Fruit fly (Drosophila melanogaster): ENCODE data around the gene ND-ASHI.
A peak's percentile ranks its signal among the peaks of the same experiment; 100 is the strongest.

Gene ND-ASHI

dm6 chrX:6673637-6674487 lies 5.1 kb downstream of the ND-ASHI start, which contains the start of the genes CG3198 and Mcm6:
Gene CG3198 (minus strand): TSS chrX:6673973.
Gene Mcm6 (plus strand): TSS chrX:6674387.
- TF ChIP-seq kay (GFP tag; ENCODE audit: borderline replicate concordance) (no peak), CG11617 (GFP tag; optimal IDR thresholded peaks at IDR 0.05) (peak; percentile 33)

DNA sequence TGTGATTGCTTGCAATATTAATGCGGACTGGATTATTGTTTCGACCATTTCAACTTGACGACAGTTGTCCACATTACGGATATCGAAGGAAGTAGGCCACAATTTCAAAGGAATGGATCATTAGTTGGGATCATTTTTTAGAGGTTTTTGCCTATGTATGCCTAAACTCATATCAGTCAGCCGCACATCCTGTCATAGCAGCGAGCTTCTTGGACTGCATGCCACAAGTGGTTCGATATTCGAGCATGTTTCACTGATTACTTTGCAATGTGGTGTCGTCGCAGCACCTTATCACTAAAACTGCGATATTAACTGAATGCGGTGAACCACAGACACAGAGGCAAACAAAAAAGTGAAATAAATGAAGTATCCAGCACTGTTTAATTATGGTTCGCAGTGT lies 14.9 kb downstream of the ND-ASHI start:
- no peak for TF ChIP-seq Hr96 (GFP tag; optimal IDR thresholded peaks at IDR 0.05)
- no peak for TF ChIP-seq CG7101 (tag; optimal IDR thresholded peaks at IDR 0.05)
- TF ChIP-seq bab1 (GFP tag; optimal IDR thresholded peaks at IDR 0.05): no peak
- peak; percentile 3 for TF ChIP-seq tj (GFP tag; optimal IDR thresholded peaks at IDR 0.05)
- TF ChIP-seq CG11617 (GFP tag; optimal IDR thresholded peaks at IDR 0.05): no peak

DNA sequence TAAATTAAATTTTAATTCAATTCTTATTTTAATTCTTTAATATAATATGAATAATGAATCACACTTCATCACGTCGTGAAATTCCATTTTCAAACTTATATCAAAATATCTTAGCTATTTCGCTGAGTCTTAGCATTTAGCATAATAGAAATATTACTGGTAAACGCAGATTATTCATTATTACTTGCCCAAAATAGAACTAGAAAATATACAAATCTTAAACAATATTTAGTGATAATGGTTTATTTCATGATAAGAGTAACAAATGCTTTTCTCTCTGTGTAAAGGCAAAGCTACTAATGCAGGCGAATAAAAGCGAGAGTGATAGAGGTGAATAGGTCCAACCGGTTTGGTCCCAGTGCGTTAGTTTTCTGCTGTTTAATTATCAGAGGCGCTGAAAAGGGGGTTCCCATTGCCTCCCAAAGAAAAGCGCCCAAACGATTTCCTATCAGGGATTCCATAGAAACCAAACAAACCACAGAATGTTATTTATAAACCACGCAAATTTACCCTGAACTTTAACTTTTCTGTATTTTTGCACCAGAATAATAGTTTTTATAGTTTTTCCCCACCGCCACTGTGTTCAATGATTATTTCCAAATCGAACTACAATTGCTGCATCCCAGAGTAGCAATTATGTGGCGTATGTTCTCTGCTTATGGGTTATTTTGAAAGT lies 15.9 kb downstream of the ND-ASHI start:
- no peak for TF ChIP-seq CG33017 (tag; optimal IDR thresholded peaks at IDR 0.05)
- no peak for TF ChIP-seq bab1 (GFP tag; optimal IDR thresholded peaks at IDR 0.05)
- TF ChIP-seq CG5204 (GFP tag; optimal IDR thresholded peaks at IDR 0.05): no peak
- no peak for TF ChIP-seq CG1620 (GFP tag; optimal IDR thresholded peaks at IDR 0.05)
- TF ChIP-seq Mnt (GFP tag; optimal IDR thresholded peaks at IDR 0.05): no peak
- no peak for TF ChIP-seq Clk (GFP tag; optimal IDR thresholded peaks at IDR 0.05)
- TF ChIP-seq pad (GFP tag; optimal IDR thresholded peaks at IDR 0.05): no peak
- no peak for TF ChIP-seq tj (GFP tag; optimal IDR thresholded peaks at IDR 0.05)
- no peak for TF ChIP-seq cic (GFP tag; optimal IDR thresholded peaks at IDR 0.05)
- no peak for TF ChIP-seq CG7101 (tag; optimal IDR thresholded peaks at IDR 0.05)

- TF ChIP-seq Clk (GFP tag; optimal IDR thresholded peaks at IDR 0.05): no peak
- peak; percentile 73 for TF ChIP-seq pad (GFP tag; optimal IDR thresholded peaks at IDR 0.05)
- TF ChIP-seq kay (GFP tag; ENCODE audit: borderline replicate concordance): peak; percentile 43
- peak; percentile 74 for TF ChIP-seq ovo (GFP tag; optimal IDR thresholded peaks at IDR 0.05)
- TF ChIP-seq CG1620 (GFP tag; optimal IDR thresholded peaks at IDR 0.05): no peak
These were observed 16.5 kb downstream of the ND-ASHI start for dm6 chrX:6662378-6662777.

dm6 chrX:6661880-6662279 lies 17.0 kb downstream of the ND-ASHI start:
- TF ChIP-seq Crg-1 (GFP tag; optimal IDR thresholded peaks at IDR 0.05): no peak
- TF ChIP-seq tj (GFP tag; optimal IDR thresholded peaks at IDR 0.05): peak; percentile 67

- TF ChIP-seq Mnt (GFP tag; optimal IDR thresholded peaks at IDR 0.05) (peak; percentile 63), CG11617 (GFP tag; optimal IDR thresholded peaks at IDR 0.05) (peak; percentile 22), CG7101 (tag; optimal IDR thresholded peaks at IDR 0.05) (peak; percentile 16), CG14711 (tag; optimal IDR thresholded peaks at IDR 0.05) (peak; percentile 27), Clk (GFP tag; optimal IDR thresholded peaks at IDR 0.05) (no peak), kay (GFP tag; ENCODE audit: borderline replicate concordance) (peak; percentile 69), cnc (optimal IDR thresholded peaks at IDR 0.05) (no peak), bab1 (GFP tag; optimal IDR thresholded peaks at IDR 0.05) (peak; percentile 34)
These were observed 17.5 kb downstream of the ND-ASHI start, which contains the start of the genes CG3224 and Ctr1A for dm6 chrX:6661392-6661837. Gene CG3224 (minus strand): TSS chrX:6661462. Gene Ctr1A (plus strand): TSS chrX:6661647.

dm6 chrX:6659919-6660318 lies 19.0 kb downstream of the ND-ASHI start:
- no peak for TF ChIP-seq CG33017 (tag; optimal IDR thresholded peaks at IDR 0.05)
- TF ChIP-seq CG14711 (tag; optimal IDR thresholded peaks at IDR 0.05): no peak
- TF ChIP-seq CG7101 (tag; optimal IDR thresholded peaks at IDR 0.05): no peak
- TF ChIP-seq ovo (GFP tag; optimal IDR thresholded peaks at IDR 0.05): no peak
- no peak for TF ChIP-seq cic (GFP tag; optimal IDR thresholded peaks at IDR 0.05)
- TF ChIP-seq CG1620 (GFP tag; optimal IDR thresholded peaks at IDR 0.05): no peak
- TF ChIP-seq CG5204 (GFP tag; optimal IDR thresholded peaks at IDR 0.05): no peak
- TF ChIP-seq CG7045 (GFP tag; optimal IDR thresholded peaks at IDR 0.05): no peak
- no peak for TF ChIP-seq Crg-1 (GFP tag; optimal IDR thresholded peaks at IDR 0.05)
- TF ChIP-seq Hr96 (GFP tag; optimal IDR thresholded peaks at IDR 0.05): no peak

Data from whole organism, adult.